Worm (Caenorhabditis elegans): ENCODE measurements around the gene F53C11.4.
A peak's percentile ranks its signal among the peaks of the same experiment; 100 is the strongest.

The F53C11.4 gene

ce11 chrV:13822752-13823151, 35.6 kb upstream of the F53C11.4 start, which contains the start of gene hpo-31:
Gene hpo-31 (plus strand): TSS chrV:13823052.
- TF ChIP-seq F37B4.10 (GFP tag; IDR thresholded peaks at IDR 0.05) (no peak), tlf-1 (GFP tag; optimal IDR thresholded peaks at IDR 0.05) (no peak), snpc-4 (GFP tag; optimal IDR thresholded peaks at IDR 0.05) (no peak), snpc-4 (tag; optimal IDR thresholded peaks at IDR 0.05) (no peak), T07F8.4 (tag; optimal IDR thresholded peaks at IDR 0.05) (no peak), ceh-79 (tag; optimal IDR thresholded peaks at IDR 0.05) (no peak), ceh-100 (GFP tag; IDR thresholded peaks at IDR 0.05) (no peak), F57C9.4 (tag; optimal IDR thresholded peaks at IDR 0.05) (no peak), lin-40 (tag; optimal IDR thresholded peaks at IDR 0.05) (no peak), ets-4 (GFP tag; optimal IDR thresholded peaks at IDR 0.05) (no peak), lir-1 (GFP tag; conservative IDR thresholded peaks at IDR 0.05) (no peak), F22D6.2 (tag; optimal IDR thresholded peaks at IDR 0.05) (no peak), attf-6 (GFP tag; IDR thresholded peaks at IDR 0.05) (no peak), rec-8 (tag; optimal IDR thresholded peaks at IDR 0.05) (no peak), unc-62 (GFP tag; optimal IDR thresholded peaks at IDR 0.05) (no peak), B0336.3 (GFP tag; IDR thresholded peaks at IDR 0.05) (no peak)

- TF ChIP-seq nhr-80 (tag; optimal IDR thresholded peaks at IDR 0.05) (peak; percentile 66), nfya-2 (GFP tag; IDR thresholded peaks at IDR 0.05) (no peak), K12H6.12 (tag; optimal IDR thresholded peaks at IDR 0.05) (peak; percentile 31), ZK185.1 (tag; optimal IDR thresholded peaks at IDR 0.05; ENCODE audit: poor library complexity, severe bottlenecking) (peak; percentile 67), lir-1 (GFP tag; conservative IDR thresholded peaks at IDR 0.05) (no peak; the same call in 1 of the 2 replicates), nhr-90 (tag; optimal IDR thresholded peaks at IDR 0.05) (no peak), xnd-1 (tag; optimal IDR thresholded peaks at IDR 0.05) (no peak), sea-2 (GFP tag; IDR thresholded peaks at IDR 0.05) (no peak), B0261.1 (tag; optimal IDR thresholded peaks at IDR 0.05) (no peak), egrh-3 (GFP tag; IDR thresholded peaks at IDR 0.05) (no peak), nhr-120 (GFP tag; IDR thresholded peaks at IDR 0.05) (no peak), lin-54 (GFP tag; optimal IDR thresholded peaks at IDR 0.05) (no peak), ceh-40 (GFP tag; IDR thresholded peaks at IDR 0.05) (no peak), mxl-1 (tag; optimal IDR thresholded peaks at IDR 0.05) (no peak), bed-1 (GFP tag; IDR thresholded peaks at IDR 0.05) (no peak), ekl-4 (GFP tag; IDR thresholded peaks at IDR 0.05) (no peak), nhr-27 (tag; optimal IDR thresholded peaks at IDR 0.05) (no peak), ztf-26 (tag; optimal IDR thresholded peaks at IDR 0.05) (no peak), mes-4 (tag; optimal IDR thresholded peaks at IDR 0.05) (no peak), die-1 (tag; optimal IDR thresholded peaks at IDR 0.05) (no peak), F39B2.1 (GFP tag; IDR thresholded peaks at IDR 0.05) (no peak), D2030.7 (GFP tag; IDR thresholded peaks at IDR 0.05) (no peak), snpc-1.3 (tag; optimal IDR thresholded peaks at IDR 0.05; ENCODE audit: insufficient read depth) (no peak), F10E7.11 (tag; optimal IDR thresholded peaks at IDR 0.05) (no peak), tlf-1 (GFP tag; optimal IDR thresholded peaks at IDR 0.05) (no peak), snpc-3.4 (tag; optimal IDR thresholded peaks at IDR 0.05) (peak; percentile 18), sptf-2 (GFP tag; optimal IDR thresholded peaks at IDR 0.05) (no peak), ztf-18 (tag; optimal IDR thresholded peaks at IDR 0.05) (peak; percentile 95), gei-17 (GFP tag; optimal IDR thresholded peaks at IDR 0.05) (no peak), unc-130 (GFP tag; optimal IDR thresholded peaks at IDR 0.05) (no peak), hlh-12 (tag; optimal IDR thresholded peaks at IDR 0.05) (no peak), fkh-3 (tag; optimal IDR thresholded peaks at IDR 0.05) (no peak), dpl-1 (GFP tag; optimal IDR thresholded peaks at IDR 0.05) (peak; percentile 7), zim-3 (tag; optimal IDR thresholded peaks at IDR 0.05) (no peak), ama-1 (optimal IDR thresholded peaks at IDR 0.05) (no peak), ama-1 (GFP tag; optimal IDR thresholded peaks at IDR 0.05) (no peak)
These were observed 31.8 kb upstream of the F53C11.4 start, which contains the start of gene sel-10 for ce11 chrV:13818824-13819408. Gene sel-10 (plus strand): TSS chrV:13819361.

All from whole organism, young adult.